Worm (Caenorhabditis elegans): ENCODE measurements around the gene R01B10.3.
A peak's percentile ranks its signal among the peaks of the same experiment; 100 is the strongest.

The R01B10.3 gene

ce11 chrV:6053188-6053687 lies 8.3 kb upstream of the R01B10.3 start, which contains the start of gene seip-1:
seip-1 (minus strand) TSS chrV:6053238.
- no peak for TF ChIP-seq M03D4.4 (tag; optimal IDR thresholded peaks at IDR 0.05)
- no peak for TF ChIP-seq drap-1 (GFP tag; optimal IDR thresholded peaks at IDR 0.05)
- no peak for TF ChIP-seq snpc-4 (tag; optimal IDR thresholded peaks at IDR 0.05)
- peak; percentile 82 for TF ChIP-seq unc-62 (GFP tag; optimal IDR thresholded peaks at IDR 0.05)
- peak; percentile 52 for TF ChIP-seq lin-13 (tag; optimal IDR thresholded peaks at IDR 0.05)
- no peak for TF ChIP-seq ztf-11 (tag; optimal IDR thresholded peaks at IDR 0.05)
- TF ChIP-seq nhr-76 (tag; optimal IDR thresholded peaks at IDR 0.05), result no peak
- TF ChIP-seq blmp-1 (tag; optimal IDR thresholded peaks at IDR 0.05), result no peak
- peak; percentile 54 for TF ChIP-seq ceh-39 (tag; optimal IDR thresholded peaks at IDR 0.05)
- TF ChIP-seq sem-2 (GFP tag; optimal IDR thresholded peaks at IDR 0.05), result no peak
- TF ChIP-seq nhr-28 (tag; optimal IDR thresholded peaks at IDR 0.05), result no peak
- peak; percentile 28 for TF ChIP-seq sptf-1 (tag; optimal IDR thresholded peaks at IDR 0.05)
- peak; percentile 91 for TF ChIP-seq mep-1 (tag; optimal IDR thresholded peaks at IDR 0.05)
- TF ChIP-seq bed-3 (GFP tag; optimal IDR thresholded peaks at IDR 0.05), result no peak
- TF ChIP-seq zip-8 (tag; optimal IDR thresholded peaks at IDR 0.05), result no peak
- TF ChIP-seq hlh-1 (tag; optimal IDR thresholded peaks at IDR 0.05), result peak; percentile 46
- no peak for TF ChIP-seq cnd-1 (tag; optimal IDR thresholded peaks at IDR 0.05)
- no peak for TF ChIP-seq mab-5 (tag; optimal IDR thresholded peaks at IDR 0.05)
- TF ChIP-seq nhr-2 (tag; optimal IDR thresholded peaks at IDR 0.05), result no peak
- TF ChIP-seq ham-2 (GFP tag; optimal IDR thresholded peaks at IDR 0.05), result no peak
- TF ChIP-seq tbx-8 (GFP tag; optimal IDR thresholded peaks at IDR 0.05), result no peak
- no peak for TF ChIP-seq elt-1 (tag; optimal IDR thresholded peaks at IDR 0.05; ENCODE audit: borderline replicate concordance, insufficient read depth)
- peak; percentile 5 for TF ChIP-seq unc-120 (tag; optimal IDR thresholded peaks at IDR 0.05; ENCODE audit: poor library complexity, severe bottlenecking)
- no peak for TF ChIP-seq ceh-83 (GFP tag; optimal IDR thresholded peaks at IDR 0.05)
- peak; percentile 65 for TF ChIP-seq mls-2 (tag; optimal IDR thresholded peaks at IDR 0.05)
- no peak for TF ChIP-seq elt-3 (tag; optimal IDR thresholded peaks at IDR 0.05)
- TF ChIP-seq nhr-12 (tag; optimal IDR thresholded peaks at IDR 0.05), result no peak
- TF ChIP-seq pha-4 (tag; optimal IDR thresholded peaks at IDR 0.05), result peak; percentile 76
- peak; percentile 72 for TF ChIP-seq nhr-237 (tag; optimal IDR thresholded peaks at IDR 0.05)
- TF ChIP-seq ceh-43 (GFP tag; optimal IDR thresholded peaks at IDR 0.05), result no peak
- TF ChIP-seq lin-32 (GFP tag; optimal IDR thresholded peaks at IDR 0.05), result no peak
- peak; percentile 68 for TF ChIP-seq lsy-2 (tag; optimal IDR thresholded peaks at IDR 0.05)
- no peak for TF ChIP-seq flh-1 (GFP tag; optimal IDR thresholded peaks at IDR 0.05)
- no peak for TF ChIP-seq unc-39 (tag; optimal IDR thresholded peaks at IDR 0.05)
- TF ChIP-seq ces-1 (GFP tag; optimal IDR thresholded peaks at IDR 0.05), result peak; percentile 80

- TF ChIP-seq nhr-2 (tag; optimal IDR thresholded peaks at IDR 0.05), result no peak
- no peak for TF ChIP-seq ham-2 (GFP tag; optimal IDR thresholded peaks at IDR 0.05)
- TF ChIP-seq ceh-39 (tag; optimal IDR thresholded peaks at IDR 0.05), result no peak
- no peak for TF ChIP-seq cnd-1 (tag; optimal IDR thresholded peaks at IDR 0.05)
- TF ChIP-seq snpc-4 (tag; optimal IDR thresholded peaks at IDR 0.05), result no peak
- TF ChIP-seq unc-39 (tag; optimal IDR thresholded peaks at IDR 0.05), result no peak
- TF ChIP-seq zip-8 (tag; optimal IDR thresholded peaks at IDR 0.05), result no peak
- no peak for TF ChIP-seq tbx-8 (GFP tag; optimal IDR thresholded peaks at IDR 0.05)
- TF ChIP-seq sem-2 (GFP tag; optimal IDR thresholded peaks at IDR 0.05), result no peak
- no peak for TF ChIP-seq unc-62 (GFP tag; optimal IDR thresholded peaks at IDR 0.05)
- TF ChIP-seq mep-1 (tag; optimal IDR thresholded peaks at IDR 0.05), result no peak
- TF ChIP-seq mab-5 (tag; optimal IDR thresholded peaks at IDR 0.05), result no peak
- no peak for TF ChIP-seq nhr-237 (tag; optimal IDR thresholded peaks at IDR 0.05)
- no peak for TF ChIP-seq flh-1 (GFP tag; optimal IDR thresholded peaks at IDR 0.05)
- TF ChIP-seq blmp-1 (tag; optimal IDR thresholded peaks at IDR 0.05), result no peak
- TF ChIP-seq elt-3 (tag; optimal IDR thresholded peaks at IDR 0.05), result no peak
- TF ChIP-seq ceh-43 (GFP tag; optimal IDR thresholded peaks at IDR 0.05), result no peak
- no peak for TF ChIP-seq ces-1 (GFP tag; optimal IDR thresholded peaks at IDR 0.05)
- TF ChIP-seq unc-120 (tag; optimal IDR thresholded peaks at IDR 0.05; ENCODE audit: poor library complexity, severe bottlenecking), result no peak
Measured at ce11 chrV:6051159-6051558, 6.2 kb upstream of the R01B10.3 start, which contains the start of gene jamp-1. jamp-1 (minus strand) TSS chrV:6051259.

- TF ChIP-seq mep-1 (tag; optimal IDR thresholded peaks at IDR 0.05) (no peak), blmp-1 (tag; optimal IDR thresholded peaks at IDR 0.05) (no peak)
Measured at ce11 chrV:6047818-6048217, 2.9 kb upstream of the R01B10.3 start, which contains the start of gene pgap-3. pgap-3 (minus strand) TSS chrV:6047918.
